2 worm cellular contexts compared by ENCODE assay signal in the genomic region with DNA sequence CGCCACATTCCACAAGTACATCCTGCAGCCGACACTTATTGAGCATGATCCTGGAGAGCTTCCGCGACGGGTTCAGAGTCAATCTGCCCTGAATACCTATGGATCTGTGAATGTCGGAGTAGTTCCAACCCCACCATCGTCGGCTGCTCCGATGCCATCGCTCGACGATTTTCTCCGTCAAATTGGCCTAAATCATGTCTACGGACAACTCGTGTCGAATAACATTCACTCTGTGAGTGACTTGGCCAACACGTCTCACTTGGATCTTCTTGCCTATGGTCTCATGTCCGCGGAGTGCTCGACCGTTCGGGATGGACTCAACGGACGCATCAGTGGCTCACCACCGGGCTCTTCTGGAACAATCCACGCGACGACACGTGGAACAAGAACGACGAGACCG.
A peak's percentile ranks its signal among the peaks of the same experiment; 100 is the strongest.
TF ChIP-seq lines count a peak whose summit lies in the region.

No protein-coding gene starts in this region.

TF ChIP-seq in whole organism, L4 larva, 104 proteins besides CTCF, POLR2A, EP300 and RAD21:
- no peak for TF ChIP-seq F26F4.8 (GFP tag; conservative IDR thresholded peaks at IDR 0.05; lab: Robert Waterston, UW)
- peak; percentile 97 for TF ChIP-seq aha-1 (tag; lab: Kevin White, UChicago)

TF ChIP-seq in whole organism, young adult, 124 proteins besides CTCF, POLR2A, EP300 and RAD21:
- no peak for TF ChIP-seq B0336.3 (GFP tag; IDR thresholded peaks at IDR 0.05; lab: Robert Waterston, UW)
- TF ChIP-seq hsf-1 (GFP tag; IDR thresholded peaks at IDR 0.05; lab: Robert Waterston, UW), result 0 out of 2 replicates have a peak, but pooled peaks have one; percentile 13
- no peak for TF ChIP-seq ets-4 (GFP tag; optimal IDR thresholded peaks at IDR 0.05; lab: Kevin White, UChicago)
- TF ChIP-seq let-526 (GFP tag; IDR thresholded peaks at IDR 0.05; lab: Robert Waterston, UW), result no peak
- TF ChIP-seq zfh-2 (GFP tag; conservative IDR thresholded peaks at IDR 0.05; lab: Robert Waterston, UW), result peak; percentile 57
- 0 out of 2 replicates have a peak, but pooled peaks have one; percentile 5 for TF ChIP-seq madf-3 (GFP tag; IDR thresholded peaks at IDR 0.05; lab: Robert Waterston, UW)
TF ChIP-seq in whole organism, young adult: peak in this region for 3.
